Fruit fly (Drosophila melanogaster) whole organism, embryonic: ENCODE measurements around the gene Orp8.
A peak's percentile ranks its signal among the peaks of the same experiment; 100 is the strongest.

Experiments used
- Bgb ChIP-seq: fragments of 200-800 bp; sonication (Bioruptor generic); IDR thresholded peaks from 2 replicates; pipeline ENCODE4 v1.3.6; 2022; ENCODE audit warnings: missing biosample characterization, missing genetic modification characterization; ENCODE audit not compliant: partially characterized antibody
- CG10147 ChIP-seq: fragments of 200-800 bp; sonication (Bioruptor generic); optimal IDR thresholded peaks from 2 replicates; lab custom pipeline; 2019; ENCODE audit warnings: missing biosample characterization, mild to moderate bottlenecking, missing genetic modification characterization, moderate library complexity
- CG10274 ChIP-seq: fragments of 200-800 bp; sonication (Bioruptor generic); optimal IDR thresholded peaks from 3 replicates; lab custom pipeline; 2017; ENCODE audit warnings: missing biosample characterization, mild to moderate bottlenecking, missing genetic modification characterization
- CG12219 ChIP-seq: fragments of 200-800 bp; sonication (Bioruptor generic); optimal IDR thresholded peaks from 3 replicates; lab custom pipeline; 2018; ENCODE audit warnings: missing biosample characterization, mild to moderate bottlenecking, missing genetic modification characterization
- CG12769 ChIP-seq: fragments of 200-800 bp; sonication (Bioruptor generic); optimal IDR thresholded peaks from 2 replicates; lab custom pipeline; 2019; ENCODE audit warnings: missing biosample characterization, mild to moderate bottlenecking, missing genetic modification characterization, moderate library complexity
- CG13775 ChIP-seq: fragments of 200-800 bp; sonication (Bioruptor generic); optimal IDR thresholded peaks from 3 replicates; lab custom pipeline; 2017; ENCODE audit warnings: missing biosample characterization, mild to moderate bottlenecking, missing genetic modification characterization
- CG15601 ChIP-seq: fragments of 200-800 bp; sonication (Bioruptor generic); optimal IDR thresholded peaks from 3 replicates; lab custom pipeline; 2019; ENCODE audit warnings: missing biosample characterization, mild to moderate bottlenecking, missing genetic modification characterization, moderate library complexity
- CG2199 ChIP-seq: fragments of 200-800 bp; sonication (Bioruptor generic); IDR thresholded peaks from 3 replicates; pipeline ENCODE4 v1.3.6; 2022; ENCODE audit warnings: missing biosample characterization, missing genetic modification characterization
- CG2889 ChIP-seq: fragments of 200-800 bp; sonication (Bioruptor generic); IDR thresholded peaks from 3 replicates; pipeline ENCODE4 v1.3.6; 2022; ENCODE audit warnings: missing biosample characterization, missing genetic modification characterization
- CG31224 ChIP-seq: fragments of 200-800 bp; sonication (Bioruptor generic); IDR thresholded peaks from 2 replicates; pipeline ENCODE4 v1.3.6; 2022; ENCODE audit warnings: missing biosample characterization, missing genetic modification characterization
- CG32767 ChIP-seq: fragments of 200-800 bp; sonication (Bioruptor generic); IDR thresholded peaks from 2 replicates; pipeline ENCODE4 v1.3.6; 2022; ENCODE audit warnings: missing biosample characterization, missing genetic modification characterization
- CG3838 ChIP-seq: fragments of 200-800 bp; sonication (Bioruptor generic); optimal IDR thresholded peaks from 3 replicates; lab custom pipeline; 2016; ENCODE audit warnings: missing biosample characterization, missing genetic modification characterization
- CG3847 ChIP-seq: fragments of 200-800 bp; sonication (Bioruptor generic); IDR thresholded peaks from 2 replicates; pipeline ENCODE4 v1.3.6; 2022; ENCODE audit warnings: missing biosample characterization, missing genetic modification characterization
- CG6175 ChIP-seq: fragments of 200-800 bp; sonication (Bioruptor generic); IDR thresholded peaks from 3 replicates; pipeline ENCODE4 v1.3.6; 2022; ENCODE audit warnings: missing biosample characterization, missing genetic modification characterization
- CG6683 ChIP-seq: fragments of 200-800 bp; sonication (Bioruptor generic); optimal IDR thresholded peaks from 2 replicates; lab custom pipeline; 2017; ENCODE audit warnings: missing biosample characterization, mild to moderate bottlenecking, missing genetic modification characterization, missing genetic modification reagents
- CG7556 ChIP-seq: fragments of 200-800 bp; sonication (Bioruptor generic); optimal IDR thresholded peaks from 2 replicates; lab custom pipeline; 2017; ENCODE audit warnings: missing biosample characterization, mild to moderate bottlenecking, missing genetic modification characterization
- CG7963 ChIP-seq: fragments of 200-800 bp; sonication (Bioruptor generic); IDR thresholded peaks from 3 replicates; pipeline ENCODE4 v1.3.6; 2022; ENCODE audit warnings: missing biosample characterization, missing genetic modification characterization; ENCODE audit not compliant: partially characterized antibody
- CG7987 ChIP-seq: fragments of 200-800 bp; sonication (Bioruptor generic); optimal IDR thresholded peaks from 2 replicates; lab custom pipeline; 2018; ENCODE audit warnings: missing biosample characterization, mild to moderate bottlenecking, missing genetic modification characterization, moderate library complexity
- CG8765 ChIP-seq: fragments of 200-800 bp; sonication (Bioruptor generic); IDR thresholded peaks from 2 replicates; pipeline ENCODE4 v1.3.6; 2022; ENCODE audit warnings: missing biosample characterization, missing genetic modification characterization
- CG9727 ChIP-seq: fragments of 200-800 bp; sonication (Bioruptor generic); optimal IDR thresholded peaks from 3 replicates; lab custom pipeline; 2017; ENCODE audit warnings: missing biosample characterization, mild to moderate bottlenecking, missing genetic modification characterization
- Chrac-16 ChIP-seq: fragments of 200-800 bp; sonication (Bioruptor generic); optimal IDR thresholded peaks from 3 replicates; lab custom pipeline; 2016; ENCODE audit warnings: missing biosample characterization, missing genetic modification characterization
- Dref ChIP-seq: fragments of 200-800 bp; sonication (Bioruptor generic); IDR thresholded peaks from 2 replicates; pipeline ENCODE4 v1.3.6; 2022; ENCODE audit warnings: missing biosample characterization, missing genetic modification characterization
- Fer1 ChIP-seq: fragments of 200-800 bp; sonication (Bioruptor generic); optimal IDR thresholded peaks from 2 replicates; lab custom pipeline; 2017; ENCODE audit warnings: missing biosample characterization, mild to moderate bottlenecking, missing genetic modification characterization
- HLH4C ChIP-seq: fragments of 200-800 bp; sonication (Bioruptor generic); IDR thresholded peaks from 3 replicates; pipeline ENCODE4 v1.3.6; 2022; ENCODE audit warnings: missing biosample characterization, missing genetic modification characterization; ENCODE audit not compliant: partially characterized antibody
- Hsf ChIP-seq: fragments of 200-800 bp; sonication (Bioruptor generic); optimal IDR thresholded peaks from 3 replicates; lab custom pipeline; 2016; ENCODE audit warnings: missing biosample characterization, missing genetic modification characterization
- NfI ChIP-seq: fragments of 200-800 bp; sonication (Bioruptor generic); optimal IDR thresholded peaks from 3 replicates; lab custom pipeline; 2018; ENCODE audit warnings: missing biosample characterization, mild to moderate bottlenecking, missing genetic modification characterization, moderate library complexity
- Optix ChIP-seq: fragments of 200-800 bp; sonication (Bioruptor generic); IDR thresholded peaks from 3 replicates; pipeline ENCODE4 v1.3.6; 2022; ENCODE audit warnings: missing biosample characterization, missing genetic modification characterization
- Side ChIP-seq: fragments of 200-800 bp; sonication (Bioruptor generic); optimal IDR thresholded peaks from 2 replicates; lab custom pipeline; 2016; ENCODE audit warnings: missing biosample characterization, missing genetic modification characterization
- Tbp ChIP-seq: fragments of >200 bp; optimal IDR thresholded peaks from 2 replicates; lab custom pipeline; 2018; ENCODE audit warnings: missing biosample characterization, missing genetic modification characterization
- Vsx1 ChIP-seq: fragments of 200-800 bp; sonication (Bioruptor generic); optimal IDR thresholded peaks from 2 replicates; lab custom pipeline; 2017; ENCODE audit warnings: missing biosample characterization, mild to moderate bottlenecking, missing genetic modification characterization, missing genetic modification reagents
- az2 ChIP-seq: fragments of 200-800 bp; sonication (Bioruptor generic); optimal IDR thresholded peaks from 3 replicates; lab custom pipeline; 2016; ENCODE audit warnings: missing biosample characterization, missing genetic modification characterization
- br ChIP-seq: fragments of >200 bp; optimal IDR thresholded peaks from 2 replicates; lab custom pipeline; 2017
- caup ChIP-seq: fragments of 200-800 bp; sonication (Bioruptor generic); optimal IDR thresholded peaks from 3 replicates; lab custom pipeline; 2017; ENCODE audit warnings: missing biosample characterization, mild to moderate bottlenecking, missing genetic modification characterization, moderate library complexity; ENCODE audit not compliant: severe bottlenecking
- crc ChIP-seq: fragments of 200-800 bp; sonication (Bioruptor generic); optimal IDR thresholded peaks from 2 replicates; lab custom pipeline; 2016; ENCODE audit warnings: missing biosample characterization, missing genetic modification characterization
- cwo ChIP-seq: fragments of 200-800 bp; sonication (Bioruptor generic); optimal IDR thresholded peaks from 3 replicates; lab custom pipeline; 2017; ENCODE audit warnings: missing biosample characterization, missing genetic modification characterization, mild to moderate bottlenecking, moderate library complexity, missing genetic modification reagents
- emc ChIP-seq: fragments of 200-800 bp; sonication (Bioruptor generic); optimal IDR thresholded peaks from 2 replicates; lab custom pipeline; 2016; ENCODE audit warnings: missing biosample characterization, missing genetic modification characterization
- ftz-f1 ChIP-seq: fragments of 200-800 bp; sonication (Bioruptor generic); optimal IDR thresholded peaks from 2 replicates; lab custom pipeline; 2016; ENCODE audit warnings: missing biosample characterization, missing genetic modification characterization
- gce ChIP-seq: fragments of 200-800 bp; sonication (Bioruptor generic); IDR thresholded peaks from 3 replicates; pipeline ENCODE4 v1.3.6; 2022; ENCODE audit warnings: missing biosample characterization, missing genetic modification characterization
- grn ChIP-seq: fragments of 200-800 bp; sonication (Bioruptor generic); optimal IDR thresholded peaks from 3 replicates; lab custom pipeline; 2017; ENCODE audit warnings: missing biosample characterization, missing genetic modification characterization
- gt ChIP-seq: fragments of 200-800 bp; sonication (Bioruptor generic); IDR thresholded peaks from 2 replicates; pipeline ENCODE4 v1.3.6; 2022; ENCODE audit warnings: missing biosample characterization, missing genetic modification characterization
- hth ChIP-seq: fragments of >200 bp; optimal IDR thresholded peaks from 2 replicates; lab custom pipeline; 2017; ENCODE audit warnings: inconsistent platforms
- insv ChIP-seq, 2 experiments: fragments of 200-800 bp; sonication (Bioruptor generic); optimal IDR thresholded peaks; 3 replicates each; lab custom pipeline; 2016 to 2018; ENCODE audit warnings: missing biosample characterization in 2 of 2, missing genetic modification characterization in 2 of 2
- lmd ChIP-seq: fragments of 200-800 bp; sonication (Bioruptor generic); IDR thresholded peaks from 2 replicates; pipeline ENCODE4 v1.3.6; 2022; ENCODE audit warnings: missing biosample characterization, missing genetic modification characterization
- nerfin-2 ChIP-seq: fragments of 200-800 bp; sonication (Bioruptor generic); IDR thresholded peaks from 2 replicates; pipeline ENCODE4 v1.3.6; 2022; ENCODE audit warnings: missing biosample characterization, missing genetic modification characterization; ENCODE audit not compliant: partially characterized antibody
- onecut ChIP-seq: fragments of 200-800 bp; sonication (Bioruptor generic); IDR thresholded peaks from 2 replicates; pipeline ENCODE4 v1.3.6; 2022; ENCODE audit warnings: missing biosample characterization, missing genetic modification characterization
- otp ChIP-seq: fragments of 200-800 bp; sonication (Bioruptor generic); IDR thresholded peaks from 3 replicates; pipeline ENCODE4, ENCODE4 v1.3.6; 2022; ENCODE audit warnings: missing biosample characterization, missing genetic modification characterization
- pum ChIP-seq: fragments of 200-800 bp; sonication (Bioruptor generic); optimal IDR thresholded peaks from 2 replicates; lab custom pipeline; 2016; ENCODE audit warnings: missing biosample characterization, missing genetic modification characterization
- row ChIP-seq: fragments of 200-800 bp; sonication (Bioruptor generic); IDR thresholded peaks from 3 replicates; pipeline ENCODE4 v1.3.6; 2022; ENCODE audit warnings: missing biosample characterization, missing genetic modification characterization
- vvl ChIP-seq: fragments of 200-800 bp; sonication (Bioruptor generic); IDR thresholded peaks from 2 replicates; pipeline ENCODE4 v1.3.6; 2022; ENCODE audit warnings: missing biosample characterization, missing genetic modification characterization
- zen ChIP-seq: fragments of 200-800 bp; sonication (Bioruptor generic); optimal IDR thresholded peaks from 3 replicates; lab custom pipeline; 2018; ENCODE audit warnings: missing biosample characterization, mild to moderate bottlenecking, missing genetic modification characterization, moderate library complexity

Gene Orp8

DNA sequence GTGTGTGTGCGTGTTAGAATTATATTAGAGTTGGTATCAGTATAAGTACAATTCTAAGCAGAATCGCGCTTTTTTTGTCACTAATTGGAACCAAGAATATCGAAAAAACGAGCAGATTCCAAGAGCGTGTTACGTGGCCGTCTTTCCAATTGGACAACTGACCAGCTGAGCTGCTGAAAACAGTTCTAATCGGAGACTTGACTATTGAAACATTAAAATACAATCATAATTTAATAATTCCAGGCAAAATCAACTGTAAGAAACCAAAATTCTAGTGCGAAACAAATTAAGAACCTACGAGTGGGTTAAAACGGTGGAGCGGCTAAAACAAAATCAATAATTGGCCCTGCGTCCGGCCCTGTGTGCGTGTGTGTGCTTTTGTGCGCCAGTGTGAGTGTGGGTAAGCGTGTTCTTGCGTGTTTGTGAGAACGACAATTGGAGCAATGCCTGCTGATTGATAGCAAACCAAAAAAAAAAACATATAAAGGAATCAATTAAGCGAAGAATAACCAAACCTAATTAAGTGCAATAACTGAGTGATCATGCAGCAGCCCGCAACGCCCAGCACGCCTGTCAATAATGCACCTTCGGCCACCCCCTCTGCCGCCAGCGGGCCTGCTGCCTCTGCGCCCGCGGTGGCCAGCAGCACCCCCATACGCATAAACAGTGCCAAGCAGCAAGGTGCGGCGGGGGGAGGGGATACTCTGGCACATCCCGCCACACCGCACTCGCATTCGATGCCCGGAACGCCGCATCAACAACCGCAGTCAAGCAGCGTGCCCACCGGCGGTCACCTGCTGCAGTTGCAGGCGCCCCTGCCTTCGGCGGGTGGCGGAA, 735 bp downstream of the Orp8 start (continued):
- no peak for TF ChIP-seq HLH4C (GFP tag; lab: Robert Waterston, UW)
- no peak for TF ChIP-seq CG3847
- TF ChIP-seq CG7987 (GFP tag; lab: Kevin White, UChicago): no peak
- TF ChIP-seq lmd: no peak
- no peak for TF ChIP-seq CG6175 (GFP tag; lab: Robert Waterston, UW)
- no peak for TF ChIP-seq grn (GFP tag; lab: Kevin White, UChicago)
- peak; percentile 36 to 91 for TF ChIP-seq insv (GFP tag; optimal IDR thresholded peaks at IDR 0.05; lab: Kevin White, UChicago)
- no peak for TF ChIP-seq CG10147 (GFP tag; lab: Kevin White, UChicago)
- no peak for TF ChIP-seq ftz-f1 (GFP tag; lab: Kevin White, UChicago)
- TF ChIP-seq hth (lab: Kevin White, UChicago): no peak
- TF ChIP-seq Bgb (GFP tag; lab: Robert Waterston, UW): no peak
- TF ChIP-seq Chrac-16: no peak
- no peak for TF ChIP-seq CG7963 (GFP tag; lab: Robert Waterston, UW)
- no peak for TF ChIP-seq CG15601 (tag; lab: Kevin White, UChicago)
- peak; percentile 25; the same call in 1 of the 3 replicates for TF ChIP-seq row
- TF ChIP-seq pum: no peak
- no peak for TF ChIP-seq Hsf (GFP tag; lab: Kevin White, UChicago)
- TF ChIP-seq CG8765: no peak
- TF ChIP-seq CG9727 (GFP tag; lab: Kevin White, UChicago): no peak
- TF ChIP-seq CG7556 (GFP tag; lab: Kevin White, UChicago): no peak
- TF ChIP-seq CG12769: no peak
- no peak for TF ChIP-seq CG13775 (GFP tag; lab: Kevin White, UChicago)
- no peak for TF ChIP-seq Dref
- TF ChIP-seq CG2889 (GFP tag; lab: Robert Waterston, UW): no peak
- TF ChIP-seq gt (GFP tag; lab: Robert Waterston, UW): no peak
- TF ChIP-seq vvl: peak; percentile 5; the same call in 1 of the 2 replicates
- no peak for TF ChIP-seq CG10274
- no peak for TF ChIP-seq CG2199 (GFP tag; lab: Robert Waterston, UW)
- TF ChIP-seq cwo: no peak
- TF ChIP-seq CG12219: no peak
- TF ChIP-seq onecut (GFP tag; lab: Robert Waterston, UW): peak; percentile 91
- TF ChIP-seq CG32767 (GFP tag; lab: Robert Waterston, UW): no peak; the same call in 1 of the 2 replicates
- TF ChIP-seq Side: no peak
- TF ChIP-seq Vsx1 (GFP tag; lab: Kevin White, UChicago): peak; percentile 39
- no peak for TF ChIP-seq br (lab: Kevin White, UChicago)
- TF ChIP-seq Tbp: no peak
- TF ChIP-seq gce (GFP tag; lab: Robert Waterston, UW): 0 out of 3 replicates have a peak, but pooled peaks have one; percentile 11
- no peak for TF ChIP-seq Fer1 (GFP tag; lab: Kevin White, UChicago)
- no peak for TF ChIP-seq caup (GFP tag; lab: Kevin White, UChicago)
- TF ChIP-seq crc (GFP tag; lab: Kevin White, UChicago): no peak
- no peak for TF ChIP-seq CG31224 (GFP tag; lab: Robert Waterston, UW)
- TF ChIP-seq Optix: no peak
- no peak for TF ChIP-seq CG6683 (GFP tag; lab: Kevin White, UChicago)
- TF ChIP-seq emc (GFP tag; lab: Kevin White, UChicago): no peak
- no peak for TF ChIP-seq CG3838 (GFP tag; lab: Kevin White, UChicago)
- no peak for TF ChIP-seq nerfin-2 (GFP tag; lab: Robert Waterston, UW)
- TF ChIP-seq otp (GFP tag; lab: Robert Waterston, UW): no peak
- no peak for TF ChIP-seq NfI (GFP tag; lab: Kevin White, UChicago)
- TF ChIP-seq zen (tag; lab: Kevin White, UChicago): peak; percentile 30
- no peak for TF ChIP-seq az2
